Fruit fly (Drosophila melanogaster): ENCODE data around the gene CG42264.

CG42264 gene

dm6 chrX:5768602-5769251, 7.7 kb downstream of the CG42264 start:
- no peak for TF ChIP-seq CG17801 (GFP tag; optimal IDR thresholded peaks at IDR 0.05; ENCODE audit: partially characterized antibody)

DNA sequence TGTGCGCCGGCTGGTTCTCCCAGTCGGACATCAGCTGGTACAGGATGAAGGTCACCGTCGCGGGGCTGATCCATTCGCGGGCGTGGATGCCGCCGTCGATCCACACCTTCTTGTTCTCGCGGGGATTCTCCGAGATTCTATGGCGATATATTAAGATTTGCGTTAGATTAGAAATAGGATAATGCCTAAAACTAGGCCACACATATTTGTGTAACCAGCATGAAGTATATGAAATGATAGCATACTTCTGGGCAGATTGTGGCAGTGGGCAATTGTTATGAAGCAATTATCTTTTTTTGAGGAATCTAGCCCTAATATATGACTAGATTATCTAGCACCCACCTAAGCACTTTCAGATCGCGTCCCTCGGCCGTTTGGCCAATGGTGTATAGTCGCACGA, 9.7 kb downstream of the CG42264 start:
- TF ChIP-seq CG17801 (GFP tag; optimal IDR thresholded peaks at IDR 0.05; ENCODE audit: partially characterized antibody), result no peak

- peak; percentile 71 for TF ChIP-seq CG17801 (GFP tag; optimal IDR thresholded peaks at IDR 0.05; ENCODE audit: partially characterized antibody)
Observed at dm6 chrX:5764001-5764892, 12.2 kb downstream of the CG42264 start, which contains the start of the genes MAPk-Ak2 and CG42699. Gene MAPk-Ak2, minus strand, starts transcription at chrX:5764203. Gene CG42699, plus strand, starts transcription at chrX:5764553.

DNA sequence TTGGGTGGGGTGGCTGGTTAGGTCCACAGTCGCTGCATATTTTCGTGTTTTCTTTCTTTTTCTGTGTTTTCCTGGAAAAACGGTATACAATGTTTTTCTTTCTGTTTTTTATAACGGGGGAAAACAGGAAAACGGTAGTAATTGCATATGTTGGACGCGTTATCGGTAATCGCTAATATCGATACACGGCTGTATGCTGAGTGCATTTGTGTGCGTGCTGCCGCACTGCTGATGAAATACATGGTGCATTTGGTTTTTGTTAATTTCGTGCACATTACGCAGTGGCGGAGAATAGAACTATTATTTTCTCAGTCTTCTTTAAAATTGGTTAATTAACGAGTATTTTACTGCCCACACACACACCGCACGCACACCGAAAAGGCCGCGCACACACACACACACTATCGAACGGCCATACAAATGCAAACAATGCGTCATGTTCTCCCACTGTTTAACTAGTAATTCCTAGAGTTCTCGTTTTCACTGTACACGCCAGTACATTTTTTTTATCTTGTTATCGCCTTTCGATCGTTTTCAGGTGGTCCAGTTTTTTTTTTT, 12.9 kb downstream of the CG42264 start:
- no peak for TF ChIP-seq CG17801 (GFP tag; optimal IDR thresholded peaks at IDR 0.05; ENCODE audit: partially characterized antibody)

- no peak for TF ChIP-seq CG17801 (GFP tag; optimal IDR thresholded peaks at IDR 0.05; ENCODE audit: partially characterized antibody)
Observed at dm6 chrX:5756146-5756545, 20.3 kb downstream of the CG42264 start.

dm6 chrX:5754837-5755828, 21.3 kb downstream of the CG42264 start, which contains the start of the genes lin-52 and CG15771:
Gene lin-52, minus strand, starts transcription at chrX:5754958.
Gene CG15771, plus strand, starts transcription at chrX:5755574.
- TF ChIP-seq CG17801 (GFP tag; optimal IDR thresholded peaks at IDR 0.05; ENCODE audit: partially characterized antibody), result peak; percentile 96

dm6 chrX:5752838-5753237, 23.6 kb downstream of the CG42264 start:
- no peak for TF ChIP-seq CG17801 (GFP tag; optimal IDR thresholded peaks at IDR 0.05; ENCODE audit: partially characterized antibody)

DNA sequence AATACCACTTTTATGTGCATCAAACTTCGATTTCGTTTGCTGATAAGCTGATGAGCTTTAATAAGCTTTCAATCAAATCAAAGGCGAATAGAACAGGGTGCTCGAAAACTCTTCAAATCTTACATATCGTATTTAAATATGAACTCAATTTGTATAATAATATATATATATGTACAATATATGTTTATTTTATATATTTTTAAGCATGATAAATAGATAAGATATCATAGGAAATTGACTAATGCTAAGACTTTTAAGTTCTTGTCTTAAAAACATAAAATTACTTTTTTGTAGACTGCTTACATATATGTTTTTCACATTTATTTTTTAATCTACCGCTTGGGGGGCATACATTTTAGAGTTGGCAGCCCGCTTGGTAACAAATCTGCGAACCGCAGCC, 24.5 kb downstream of the CG42264 start, which contains the start of gene CG15772:
Gene CG15772 (plus strand): TSS at position 301 of the 400 bp plus-strand sequence.
- TF ChIP-seq CG17801 (GFP tag; optimal IDR thresholded peaks at IDR 0.05; ENCODE audit: partially characterized antibody), result no peak

dm6 chrX:5746864-5747861, 29.3 kb downstream of the CG42264 start, which contains the start of the genes IntS6 and Rtel1:
Gene IntS6, minus strand, starts transcription at chrX:5747254.
Gene Rtel1, plus strand, starts transcription at chrX:5747747.
- TF ChIP-seq CG17801 (GFP tag; optimal IDR thresholded peaks at IDR 0.05; ENCODE audit: partially characterized antibody), result peak; percentile 95

DNA sequence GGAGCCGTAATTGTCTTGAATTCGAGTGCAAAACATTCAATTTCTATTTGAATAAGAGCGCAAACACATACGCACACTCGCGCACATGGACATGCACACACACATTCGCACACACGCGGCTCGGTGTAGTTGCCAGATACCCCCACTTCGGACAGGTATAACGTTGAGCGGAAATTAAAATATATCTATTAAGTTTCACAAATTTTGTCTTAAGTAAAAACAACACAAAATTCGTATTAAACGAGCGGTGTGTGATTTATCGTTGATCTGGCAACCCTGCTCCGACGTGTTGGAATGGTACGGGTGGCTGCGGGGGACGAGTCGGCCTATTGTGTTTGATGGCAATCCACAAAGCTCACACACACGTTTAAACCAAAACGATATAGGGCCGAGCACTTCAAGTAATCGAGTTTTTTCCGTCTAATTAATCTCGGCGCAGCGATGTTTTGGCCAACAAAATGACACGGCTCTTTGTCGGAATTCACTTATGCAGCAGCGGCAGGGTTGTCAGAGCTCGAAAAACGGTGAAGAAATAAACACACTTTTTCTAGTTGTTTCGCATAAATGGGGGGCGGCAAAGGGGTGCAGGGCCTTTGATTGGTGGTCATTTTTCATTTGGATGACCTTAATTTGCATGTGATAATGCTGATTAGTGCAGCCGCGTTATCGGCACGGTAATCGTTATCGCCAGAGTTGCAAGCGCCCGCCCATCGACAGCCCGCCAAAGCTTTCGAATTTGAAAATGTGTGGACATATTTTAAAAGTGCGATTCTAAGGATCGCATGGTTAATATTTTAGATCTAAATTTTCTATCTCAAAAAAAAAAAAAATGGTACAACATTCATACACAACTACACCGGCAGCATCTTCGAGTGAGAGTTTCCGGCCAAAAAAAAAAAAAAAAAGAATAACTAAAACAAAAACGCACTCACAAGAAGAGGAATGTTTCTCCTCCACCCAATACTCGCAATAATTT, 30.3 kb downstream of the CG42264 start:
- TF ChIP-seq CG17801 (GFP tag; optimal IDR thresholded peaks at IDR 0.05; ENCODE audit: partially characterized antibody), result peak; percentile 79

DNA sequence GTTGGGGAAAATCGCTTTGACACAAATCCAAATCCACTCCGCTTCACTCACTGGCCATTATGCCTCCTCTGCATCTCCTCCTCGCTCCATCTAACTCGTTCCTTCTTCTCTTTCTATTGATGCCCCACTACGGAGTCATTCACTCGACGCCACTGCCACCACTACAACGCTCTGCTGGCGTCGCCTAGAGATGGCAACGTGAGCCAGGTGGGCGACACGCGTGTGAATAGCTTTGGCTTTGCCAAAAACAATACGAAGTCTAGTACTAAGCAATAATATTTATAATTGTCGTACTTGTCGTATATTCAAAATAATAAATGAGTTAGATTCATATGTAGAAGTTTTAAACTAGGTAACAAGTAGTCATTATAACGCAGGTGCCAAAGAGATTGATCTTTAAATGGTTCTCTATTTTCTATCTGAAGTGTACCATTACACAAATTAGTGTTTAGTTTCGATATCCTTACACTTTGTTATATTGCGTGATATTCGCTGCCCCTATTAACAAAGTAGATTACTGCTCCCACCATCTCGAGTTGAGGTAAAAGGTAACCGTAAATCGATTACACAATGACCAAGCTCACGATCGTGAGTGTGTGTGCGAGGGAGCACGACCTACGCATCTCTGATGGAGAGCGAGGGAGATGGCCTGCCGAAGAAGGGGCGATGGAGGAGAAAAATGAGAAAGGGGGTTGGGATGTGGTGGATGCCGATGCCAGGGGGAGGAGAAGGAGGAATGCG, 31.3 kb downstream of the CG42264 start:
- no peak for TF ChIP-seq CG17801 (GFP tag; optimal IDR thresholded peaks at IDR 0.05; ENCODE audit: partially characterized antibody)
